Worm (Caenorhabditis elegans) whole organism, L4 larva: Measurements from ENCODE around the gene Y49E10.10.
"Not testable (repeated sequence)": the region's sequence is repeated elsewhere in the genome, so short reads cannot be mapped to it uniquely, and the experiment has no call there.

Experiments
- D1046.2 ChIP-seq: fragments of 200-800 bp; sonication (Bioruptor generic); IDR thresholded peaks from 2 replicates; pipeline ENCODE4 v1.3.6; 2022; ENCODE audit warnings: missing genetic modification characterization, missing compliant biosample characterization
- T20F7.1 ChIP-seq: fragments of 200-800 bp; sonication (Bioruptor generic); optimal IDR thresholded peaks from 2 replicates; lab custom pipeline; 2018; ENCODE audit warnings: mild to moderate bottlenecking, missing genetic modification characterization, missing compliant biosample characterization
- Y48G9A.11 ChIP-seq: fragments of 200-800 bp; sonication (Bioruptor generic); IDR thresholded peaks from 2 replicates; pipeline ENCODE4 v1.3.6; 2022; ENCODE audit warnings: missing genetic modification reagents, missing genetic modification characterization, missing compliant biosample characterization
- ZK337.2 ChIP-seq: fragments of 200-800 bp; sonication (Bioruptor generic); IDR thresholded peaks from 2 replicates; pipeline ENCODE4 v1.3.6; 2022; ENCODE audit warnings: missing genetic modification reagents, missing genetic modification characterization, missing compliant biosample characterization
- aha-1 ChIP-seq: fragments of 150-350 bp; peaks from one replicate; lab custom pipeline; 2014; ENCODE audit warnings: missing biosample characterization, missing genetic modification characterization
- ama-1 ChIP-seq: fragments of 150-350 bp; optimal IDR thresholded peaks from 2 replicates; lab custom pipeline; 2014; ENCODE audit warnings: inconsistent platforms, mixed read lengths
- ces-1 ChIP-seq: fragments of 150-350 bp; sonication (generic microtip); optimal IDR thresholded peaks from 4 replicates; lab custom pipeline; 2014; ENCODE audit warnings: missing biosample characterization, missing genetic modification reagents, missing genetic modification characterization
- daf-12 ChIP-seq: fragments of 150-350 bp; optimal IDR thresholded peaks from 2 replicates; lab custom pipeline; 2014; ENCODE audit warnings: missing biosample characterization, missing genetic modification reagents, missing genetic modification characterization
- daf-8 ChIP-seq: fragments of 200-800 bp; sonication (Bioruptor generic); IDR thresholded peaks from 2 replicates; pipeline ENCODE4 v1.3.6; 2022; ENCODE audit warnings: missing genetic modification characterization, missing compliant biosample characterization
- dpl-1 ChIP-seq: fragments of 150-350 bp; optimal IDR thresholded peaks from 2 replicates; lab custom pipeline; 2014; ENCODE audit warnings: missing biosample characterization, missing genetic modification reagents, missing genetic modification characterization
- dve-1 ChIP-seq: sonication (generic microtip); optimal IDR thresholded peaks from 2 replicates; lab custom pipeline; 2017; ENCODE audit warnings: antibody characterized with exemption, mild to moderate bottlenecking, missing genetic modification characterization, missing compliant biosample characterization; ENCODE audit not compliant: insufficient read depth
- egl-43 ChIP-seq: fragments of 200-800 bp; sonication (Bioruptor generic); IDR thresholded peaks from 2 replicates; pipeline ENCODE4 v1.3.6; 2022; ENCODE audit warnings: missing genetic modification reagents, missing genetic modification characterization, missing compliant biosample characterization
- hlh-30 ChIP-seq: sonication (generic microtip); optimal IDR thresholded peaks from 2 replicates; lab custom pipeline; 2017; ENCODE audit warnings: antibody characterized with exemption, mild to moderate bottlenecking, missing genetic modification characterization, missing compliant biosample characterization; ENCODE audit not compliant: insufficient read depth
- hmg-1.1 ChIP-seq: fragments of 200-800 bp; sonication (Bioruptor generic); IDR thresholded peaks from 2 replicates; pipeline ENCODE4 v1.3.6; 2022; ENCODE audit warnings: missing genetic modification reagents, missing genetic modification characterization, missing compliant biosample characterization
- jun-1 ChIP-seq: fragments of 150-350 bp; optimal IDR thresholded peaks from 2 replicates; lab custom pipeline; 2014; ENCODE audit warnings: missing biosample characterization, missing genetic modification reagents, missing genetic modification characterization
- lin-13 ChIP-seq: fragments of 150-350 bp; optimal IDR thresholded peaks from 2 replicates; lab custom pipeline; 2014; ENCODE audit warnings: missing biosample characterization, missing genetic modification reagents, missing genetic modification characterization
- lin-38 ChIP-seq: fragments of 200-800 bp; sonication (Bioruptor generic); IDR thresholded peaks from 2 replicates; pipeline ENCODE4 v1.3.6; 2022; ENCODE audit warnings: missing genetic modification reagents, missing genetic modification characterization, missing compliant biosample characterization
- lir-3 ChIP-seq: sonication (generic microtip); optimal IDR thresholded peaks from 2 replicates; lab custom pipeline; 2016; ENCODE audit warnings: mild to moderate bottlenecking, missing genetic modification characterization, missing compliant biosample characterization
- nhr-41 ChIP-seq: fragments of 200-800 bp; sonication (Bioruptor generic); IDR thresholded peaks from 2 replicates; pipeline ENCODE4 v1.3.6; 2022; ENCODE audit warnings: missing genetic modification reagents, missing genetic modification characterization, missing compliant biosample characterization
- nhr-6 ChIP-seq: fragments of 150-350 bp; optimal IDR thresholded peaks from 2 replicates; lab custom pipeline; 2014; ENCODE audit warnings: missing biosample characterization, missing genetic modification characterization
- pha-4 ChIP-seq, 2 experiments: fragments of 150-350 bp in 1 of 2; fragments of 200-800 bp in 1 of 2; sonication (Bioruptor generic) in 1 of 2; IDR thresholded peaks in 1 of 2; optimal IDR thresholded peaks in 1 of 2; 2 replicates each; pipeline versions ENCODE4 v1.3.6 to Lab custom; 2014 to 2022; ENCODE audit warnings: missing genetic modification characterization in 2 of 2, missing genetic modification reagents in 2 of 2, missing biosample characterization in 1 of 2, missing compliant biosample characterization in 1 of 2
- sdz-12 ChIP-seq: fragments of 200-800 bp; sonication (Bioruptor generic); optimal IDR thresholded peaks from 2 replicates; lab custom pipeline; 2018; ENCODE audit warnings: mild to moderate bottlenecking, missing genetic modification characterization, missing compliant biosample characterization
- set-16 ChIP-seq: fragments of 200-800 bp; sonication (Bioruptor generic); IDR thresholded peaks from 2 replicates; pipeline ENCODE4 v1.3.6; 2022; ENCODE audit warnings: missing genetic modification reagents, missing genetic modification characterization, missing compliant biosample characterization
- snpc-1.2 ChIP-seq: fragments of 200-800 bp; sonication (Bioruptor generic); IDR thresholded peaks from 2 replicates; pipeline ENCODE4 v1.3.6; 2022; ENCODE audit warnings: missing genetic modification reagents, missing genetic modification characterization, missing compliant biosample characterization
- zag-1 ChIP-seq: fragments of 150-350 bp; optimal IDR thresholded peaks from 2 replicates; lab custom pipeline; 2014; ENCODE audit warnings: missing biosample characterization, missing genetic modification characterization

Y49E10.10 gene

ce11 chrIII:12373807-12374266, 21.4 kb upstream of the Y49E10.10 start, which contains the start of gene glrx-5:
Gene glrx-5, minus strand, starts transcription at chrIII:12373857.
- no peak for TF ChIP-seq lir-3
- no peak for TF ChIP-seq set-16 (GFP tag; lab: Robert Waterston, UW)

ce11 chrIII:12375614-12376013, 19.7 kb upstream of the Y49E10.10 start:
- TF ChIP-seq sdz-12 (GFP tag; lab: Kevin White, UChicago): no peak
- peak; percentile 68 for TF ChIP-seq set-16 (GFP tag; lab: Robert Waterston, UW)
- no peak for TF ChIP-seq Y48G9A.11 (GFP tag; lab: Robert Waterston, UW)
- no peak for TF ChIP-seq jun-1
- TF ChIP-seq daf-8 (GFP tag; lab: Robert Waterston, UW): no peak
- no peak for TF ChIP-seq zag-1 (tag; lab: Kevin White, UChicago)
- no peak for TF ChIP-seq daf-12

- TF ChIP-seq lin-38 (peak; percentile 91), dve-1 (tag; lab: Kevin White, UChicago) (peak; percentile 16), egl-43 (GFP tag; lab: Robert Waterston, UW) (no peak), snpc-1.2 (GFP tag; lab: Robert Waterston, UW) (no peak), hlh-30 (tag; lab: Kevin White, UChicago) (peak; percentile 54), dpl-1 (GFP tag; lab: Kevin White, UChicago) (peak; percentile 90), nhr-6 (no peak)
Observed at ce11 chrIII:12377198-12377662, 18.0 kb upstream of the Y49E10.10 start, which contains the start of gene pph-4.2. Gene pph-4.2, minus strand, starts transcription at chrIII:12377248.

ce11 chrIII:12382799-12383198, 12.5 kb upstream of the Y49E10.10 start:
- TF ChIP-seq Y48G9A.11 (GFP tag; lab: Robert Waterston, UW): 0 out of 2 replicates have a peak, but pooled peaks have one; percentile 55
- 0 out of 2 replicates have a peak, but pooled peaks have one; percentile 39 for TF ChIP-seq snpc-1.2 (GFP tag; lab: Robert Waterston, UW)
- peak; percentile 90 for TF ChIP-seq lin-38
- TF ChIP-seq D1046.2 (GFP tag; lab: Robert Waterston, UW): peak; percentile 35; the same call in 1 of the 2 replicates
- TF ChIP-seq set-16 (GFP tag; lab: Robert Waterston, UW): peak; percentile 57; the same call in 1 of the 2 replicates
- 0 out of 2 replicates have a peak, but pooled peaks have one; percentile 24 for TF ChIP-seq ZK337.2 (GFP tag; lab: Robert Waterston, UW)

ce11 chrIII:12383709-12384108, 11.6 kb upstream of the Y49E10.10 start, which contains the start of gene Y49E10.4:
Gene Y49E10.4, minus strand, starts transcription at chrIII:12383809.
- not testable (repeated sequence) for TF ChIP-seq pha-4 (GFP tag; IDR thresholded peaks at IDR 0.05; lab: Robert Waterston, UW); pha-4 (tag; optimal IDR thresholded peaks at IDR 0.05; lab: Kevin White, UChicago); hmg-1.1 (GFP tag; lab: Robert Waterston, UW); ces-1 (GFP tag; lab: Kevin White, UChicago)

ce11 chrIII:12386597-12386996, 8.7 kb upstream of the Y49E10.10 start, which contains the start of gene Y49E10.30:
Gene Y49E10.30, plus strand, starts transcription at chrIII:12386897.
- not testable (repeated sequence) for TF ChIP-seq nhr-41 (GFP tag; lab: Robert Waterston, UW); ama-1 (lab: Kevin White, UChicago); lin-13 (GFP tag; lab: Kevin White, UChicago)

ce11 chrIII:12387344-12387743, 7.9 kb upstream of the Y49E10.10 start:
- TF ChIP-seq set-16 (GFP tag; lab: Robert Waterston, UW): 0 out of 2 replicates have a peak, but pooled peaks have one; percentile 34

ce11 chrIII:12388106-12388505, 7.2 kb upstream of the Y49E10.10 start:
- TF ChIP-seq aha-1 (peak; percentile 92), T20F7.1 (GFP tag; lab: Kevin White, UChicago) (no peak)
